Fruit fly (Drosophila melanogaster) whole organism, embryonic: Measurements from ENCODE around the gene ND-B18.
A peak's percentile ranks its signal among the peaks of the same experiment; 100 is the strongest.

Experiments
- Awh ChIP-seq: fragments of 200-800 bp; sonication (Bioruptor generic); IDR thresholded peaks from 2 replicates; pipeline ENCODE4, ENCODE4 v1.3.6; 2022; ENCODE audit warnings: missing biosample characterization, missing genetic modification characterization
- CG12104 ChIP-seq: fragments of 200-800 bp; sonication (Bioruptor generic); optimal IDR thresholded peaks from 3 replicates; lab custom pipeline; 2016; ENCODE audit warnings: missing biosample characterization, missing genetic modification characterization
- CG14667 ChIP-seq: fragments of 200-800 bp; sonication (Bioruptor generic); IDR thresholded peaks from 2 replicates; pipeline ENCODE4 v1.3.6; 2022; ENCODE audit warnings: missing biosample characterization, missing genetic modification characterization
- CG14860 ChIP-seq: fragments of 200-800 bp; sonication (Bioruptor generic); IDR thresholded peaks from 3 replicates; pipeline ENCODE4 v1.3.6; 2022; ENCODE audit warnings: missing biosample characterization, missing genetic modification characterization; ENCODE audit not compliant: partially characterized antibody
- CG15073 ChIP-seq: fragments of 200-800 bp; sonication (Bioruptor generic); optimal IDR thresholded peaks from 2 replicates; lab custom pipeline; 2016; ENCODE audit warnings: missing biosample characterization, missing genetic modification characterization
- CG16779 ChIP-seq: fragments of 200-800 bp; sonication (Bioruptor generic); IDR thresholded peaks from 2 replicates; pipeline ENCODE4 v1.3.6; 2022; ENCODE audit warnings: missing biosample characterization, missing genetic modification characterization
- CG17912 ChIP-seq: fragments of 200-800 bp; sonication (Bioruptor generic); optimal IDR thresholded peaks from 2 replicates; lab custom pipeline; 2018; ENCODE audit warnings: missing biosample characterization, mild to moderate bottlenecking, missing genetic modification characterization
- CG18619 ChIP-seq: fragments of 200-800 bp; sonication (Bioruptor generic); optimal IDR thresholded peaks from 3 replicates; lab custom pipeline; 2017; ENCODE audit warnings: missing biosample characterization, mild to moderate bottlenecking, missing genetic modification characterization
- CG3065 ChIP-seq: fragments of 200-800 bp; sonication (Bioruptor generic); optimal IDR thresholded peaks from 2 replicates; lab custom pipeline; 2016; ENCODE audit warnings: missing biosample characterization, missing genetic modification characterization
- CG31388 ChIP-seq: fragments of 200-800 bp; sonication (Bioruptor generic); optimal IDR thresholded peaks from 2 replicates; lab custom pipeline; 2016; ENCODE audit warnings: missing biosample characterization, missing genetic modification characterization
- CG31441 ChIP-seq: fragments of 200-800 bp; sonication (Bioruptor generic); IDR thresholded peaks from 2 replicates; pipeline ENCODE4 v1.3.6; 2022; ENCODE audit warnings: missing biosample characterization, missing genetic modification characterization
- CG32532 ChIP-seq: fragments of 200-800 bp; sonication (Bioruptor generic); IDR thresholded peaks from 2 replicates; pipeline ENCODE4 v1.3.6; 2022; ENCODE audit warnings: missing biosample characterization, missing genetic modification characterization
- CG6683 ChIP-seq: fragments of 200-800 bp; sonication (Bioruptor generic); optimal IDR thresholded peaks from 2 replicates; lab custom pipeline; 2017; ENCODE audit warnings: missing biosample characterization, mild to moderate bottlenecking, missing genetic modification characterization, missing genetic modification reagents
- CG7357 ChIP-seq: fragments of 200-800 bp; sonication (Bioruptor generic); IDR thresholded peaks from 3 replicates; pipeline ENCODE4 v1.3.6; 2022; ENCODE audit warnings: missing biosample characterization, missing genetic modification characterization
- CG8281 ChIP-seq: fragments of 200-800 bp; sonication (Bioruptor generic); optimal IDR thresholded peaks from 2 replicates; lab custom pipeline; 2018; ENCODE audit warnings: missing biosample characterization, mild to moderate bottlenecking, missing genetic modification characterization, moderate library complexity
- CG8359 ChIP-seq: fragments of 200-800 bp; sonication (Bioruptor generic); optimal IDR thresholded peaks from 2 replicates; lab custom pipeline; 2017; ENCODE audit warnings: missing biosample characterization, mild to moderate bottlenecking, missing genetic modification characterization, borderline replicate concordance
- CG8388 ChIP-seq: fragments of 200-800 bp; sonication (Bioruptor generic); optimal IDR thresholded peaks from 2 replicates; lab custom pipeline; 2019; ENCODE audit warnings: missing biosample characterization, mild to moderate bottlenecking, missing genetic modification characterization, moderate library complexity
- CG9932 ChIP-seq: fragments of 200-800 bp; sonication (Bioruptor generic); IDR thresholded peaks from 2 replicates; pipeline ENCODE4 v1.3.6; 2022; ENCODE audit warnings: missing biosample characterization, missing genetic modification characterization
- D19A ChIP-seq: fragments of 200-800 bp; optimal IDR thresholded peaks from 3 replicates; lab custom pipeline; 2019; ENCODE audit warnings: missing biosample characterization, mild to moderate bottlenecking, missing genetic modification characterization, moderate library complexity
- Dfd ChIP-seq, 2 experiments: fragments of >200 bp; optimal IDR thresholded peaks; 2 replicates each; lab custom pipeline; 2017; ENCODE audit warnings: missing biosample characterization in 2 of 2, missing genetic modification characterization in 2 of 2
- ERR ChIP-seq: fragments of 200-800 bp; sonication (Bioruptor generic); optimal IDR thresholded peaks from 2 replicates; lab custom pipeline; 2016; ENCODE audit warnings: missing biosample characterization, missing genetic modification characterization
- Gug ChIP-seq: fragments of 200-800 bp; sonication (Bioruptor generic); IDR thresholded peaks from 4 replicates; pipeline ENCODE4 v1.3.6; 2022; ENCODE audit warnings: missing biosample characterization, missing genetic modification characterization
- HLH3B ChIP-seq: fragments of 200-800 bp; sonication (Bioruptor generic); IDR thresholded peaks from 2 replicates; pipeline ENCODE4 v1.3.6; 2022; ENCODE audit warnings: missing biosample characterization, missing genetic modification characterization
- Hr78 ChIP-seq, 2 experiments: fragments of 200-800 bp in 1 of 2; fragments of >200 bp in 1 of 2; sonication (Bioruptor generic) in 1 of 2; optimal IDR thresholded peaks; 2 replicates each; lab custom pipeline; 2017 to 2019; ENCODE audit warnings: missing biosample characterization in 2 of 2, missing genetic modification characterization in 2 of 2, mild to moderate bottlenecking in 1 of 2, moderate library complexity in 1 of 2
- Lpt ChIP-seq: fragments of >200 bp; optimal IDR thresholded peaks from 2 replicates; lab custom pipeline; 2018; ENCODE audit warnings: missing biosample characterization, missing genetic modification characterization
- Myb ChIP-seq: fragments of 200-800 bp; sonication (Bioruptor generic); optimal IDR thresholded peaks from 2 replicates; lab custom pipeline; 2016; ENCODE audit warnings: missing biosample characterization, missing genetic modification characterization
- Nf-YB ChIP-seq: fragments of 200-800 bp; sonication (Bioruptor generic); optimal IDR thresholded peaks from 3 replicates; lab custom pipeline; 2019; ENCODE audit warnings: missing biosample characterization, mild to moderate bottlenecking, missing genetic modification characterization, moderate library complexity
- Pdp1 ChIP-seq, 2 experiments: fragments of 200-800 bp; sonication (Bioruptor generic); optimal IDR thresholded peaks; 3 replicates each; lab custom pipeline; 2016; ENCODE audit warnings: missing biosample characterization in 2 of 2, missing genetic modification characterization in 2 of 2, mild to moderate bottlenecking in 1 of 2, moderate library complexity in 1 of 2
- Side ChIP-seq: fragments of 200-800 bp; sonication (Bioruptor generic); optimal IDR thresholded peaks from 2 replicates; lab custom pipeline; 2016; ENCODE audit warnings: missing biosample characterization, missing genetic modification characterization
- Spps ChIP-seq: fragments of 200-800 bp; sonication (Bioruptor generic); optimal IDR thresholded peaks from 2 replicates; lab custom pipeline; 2018; ENCODE audit warnings: missing biosample characterization, mild to moderate bottlenecking, missing genetic modification characterization
- Stat92E ChIP-seq, 3 experiments: fragments of >200 bp in 2 of 3; fragments of 200-800 bp in 1 of 3; sonication (Bioruptor generic) in 1 of 3; optimal IDR thresholded peaks; 2 replicates each; lab custom pipeline; 2017 to 2019; ENCODE audit warnings: missing biosample characterization in 3 of 3, missing genetic modification characterization in 3 of 3, mild to moderate bottlenecking in 1 of 3, moderate library complexity in 1 of 3
- Trl ChIP-seq, 3 experiments: fragments of >200 bp in 2 of 3; fragments of 200-800 bp in 1 of 3; sonication (Bioruptor generic) in 1 of 3; optimal IDR thresholded peaks; 2 replicates in 1 of 3; 3 replicates in 2 of 3; lab custom pipeline; 2016 to 2017; ENCODE audit warnings: missing biosample characterization in 1 of 3, missing genetic modification characterization in 1 of 3
- Xrp1 ChIP-seq: fragments of 200-800 bp; sonication (Bioruptor generic); IDR thresholded peaks from 2 replicates; pipeline ENCODE4 v1.3.6; 2022; ENCODE audit warnings: missing biosample characterization, missing genetic modification characterization
- bsh ChIP-seq, 2 experiments: fragments of 200-800 bp; sonication (Bioruptor generic); optimal IDR thresholded peaks; 2 replicates each; lab custom pipeline; 2017 to 2018; ENCODE audit warnings: mild to moderate bottlenecking in 2 of 2, missing biosample characterization in 2 of 2, missing genetic modification characterization in 2 of 2, moderate library complexity in 1 of 2
- eve ChIP-seq, 2 experiments: fragments of >200 bp; optimal IDR thresholded peaks; 2 replicates each; lab custom pipeline; 2017; ENCODE audit warnings: missing biosample characterization in 2 of 2, missing genetic modification characterization in 2 of 2
- fd64A ChIP-seq: fragments of 200-800 bp; sonication (Bioruptor generic); optimal IDR thresholded peaks from 3 replicates; lab custom pipeline; 2018; ENCODE audit warnings: missing biosample characterization, mild to moderate bottlenecking, missing genetic modification characterization
- fru ChIP-seq: fragments of >200 bp; optimal IDR thresholded peaks from 2 replicates; lab custom pipeline; 2017
- gsb ChIP-seq: fragments of 200-800 bp; sonication (Bioruptor generic); IDR thresholded peaks from 2 replicates; pipeline ENCODE4 v1.3.6; 2022; ENCODE audit warnings: missing biosample characterization, missing genetic modification characterization
- her ChIP-seq: fragments of 200-800 bp; sonication (Bioruptor generic); optimal IDR thresholded peaks from 2 replicates; lab custom pipeline; 2016; ENCODE audit warnings: missing biosample characterization, missing genetic modification characterization
- knrl ChIP-seq: fragments of 200-800 bp; sonication (Bioruptor generic); IDR thresholded peaks from 3 replicates; pipeline ENCODE4 v1.3.6; 2022; ENCODE audit warnings: missing biosample characterization, missing genetic modification characterization; ENCODE audit not compliant: partially characterized antibody
- pnt ChIP-seq: fragments of 200-800 bp; sonication (Bioruptor generic); optimal IDR thresholded peaks from 3 replicates; lab custom pipeline; 2016; ENCODE audit warnings: missing biosample characterization, missing genetic modification characterization
- repo ChIP-seq: fragments of 200-800 bp; sonication (Bioruptor generic); optimal IDR thresholded peaks from 2 replicates; lab custom pipeline; 2016; ENCODE audit warnings: missing biosample characterization, missing genetic modification characterization
- rib ChIP-seq: fragments of 200-800 bp; sonication (Bioruptor generic); IDR thresholded peaks from 2 replicates; pipeline ENCODE4 v1.3.6; 2022; ENCODE audit warnings: missing biosample characterization, missing genetic modification characterization
- salm ChIP-seq: fragments of 200-800 bp; sonication (Bioruptor generic); optimal IDR thresholded peaks from 2 replicates; lab custom pipeline; 2018; ENCODE audit warnings: missing biosample characterization, mild to moderate bottlenecking, missing genetic modification characterization
- sens ChIP-seq: fragments of 200-800 bp; sonication (Bioruptor generic); peaks from one replicate; lab custom pipeline; 2016; ENCODE audit warnings: missing biosample characterization, missing genetic modification characterization
- slbo ChIP-seq: fragments of 200-800 bp; sonication (Bioruptor generic); IDR thresholded peaks from 2 replicates; pipeline ENCODE4 v1.3.6; 2022; ENCODE audit warnings: missing biosample characterization, missing genetic modification characterization
- slou ChIP-seq: fragments of 200-800 bp; sonication (Bioruptor generic); optimal IDR thresholded peaks from 3 replicates; lab custom pipeline; 2016; ENCODE audit warnings: missing biosample characterization, missing genetic modification characterization
- tap ChIP-seq: fragments of 200-800 bp; optimal IDR thresholded peaks from 3 replicates; lab custom pipeline; 2019; ENCODE audit warnings: missing biosample characterization, mild to moderate bottlenecking, missing genetic modification characterization, moderate library complexity
- tna ChIP-seq: fragments of 200-800 bp; sonication (Bioruptor generic); IDR thresholded peaks from 2 replicates; pipeline ENCODE4 v1.3.6; 2022; ENCODE audit warnings: missing biosample characterization, missing genetic modification characterization; ENCODE audit not compliant: partially characterized antibody
- twi ChIP-seq: fragments of 200-800 bp; optimal IDR thresholded peaks from 2 replicates; lab custom pipeline; 2019; ENCODE audit warnings: missing biosample characterization, mild to moderate bottlenecking, missing genetic modification characterization, moderate library complexity
- vfl ChIP-seq: fragments of 200-800 bp; sonication (Bioruptor generic); optimal IDR thresholded peaks from 2 replicates; lab custom pipeline; 2016; ENCODE audit warnings: missing biosample characterization, missing genetic modification characterization
- wor ChIP-seq: fragments of 200-800 bp; sonication (Bioruptor generic); IDR thresholded peaks from 2 replicates; pipeline ENCODE4 v1.3.6; 2022; ENCODE audit warnings: missing biosample characterization, missing genetic modification characterization

ND-B18 gene

DNA sequence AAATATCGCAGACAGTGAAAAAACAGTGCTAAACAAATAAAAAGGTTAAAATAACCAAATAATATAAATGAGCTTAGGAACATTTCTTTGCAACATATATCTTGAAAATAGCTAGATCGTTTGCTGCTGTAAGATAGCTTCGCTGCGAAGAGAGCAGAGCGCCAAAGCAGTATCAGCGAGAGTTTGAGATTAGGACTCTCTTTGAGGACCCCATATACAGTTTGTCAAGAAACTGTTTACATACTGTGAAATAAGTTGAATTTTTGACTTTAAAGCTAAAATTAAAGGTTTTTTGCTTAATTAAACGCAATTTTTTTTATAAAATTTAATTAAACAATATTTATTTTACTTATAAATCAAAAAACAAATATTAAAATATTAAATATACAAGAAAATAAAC, 13.1 kb downstream of the ND-B18 start (continued):
- TF ChIP-seq Pdp1 (GFP tag; optimal IDR thresholded peaks at IDR 0.05; lab: Kevin White, UChicago): no peak
- TF ChIP-seq CG18619: no peak
- TF ChIP-seq CG14860 (GFP tag; lab: Robert Waterston, UW): no peak
- TF ChIP-seq ERR: no peak
- TF ChIP-seq knrl (GFP tag; lab: Robert Waterston, UW): no peak
- no peak for TF ChIP-seq rib (GFP tag; lab: Robert Waterston, UW)
- TF ChIP-seq Side: no peak
- TF ChIP-seq eve (GFP tag; optimal IDR thresholded peaks at IDR 0.05; lab: Kevin White, UChicago): no peak
- TF ChIP-seq Dfd (GFP tag; optimal IDR thresholded peaks at IDR 0.05; lab: Kevin White, UChicago): no peak
- TF ChIP-seq bsh (GFP tag; optimal IDR thresholded peaks at IDR 0.05; lab: Kevin White, UChicago): no peak
- no peak for TF ChIP-seq tna
- TF ChIP-seq pnt (GFP tag; lab: Kevin White, UChicago): no peak
- TF ChIP-seq Myb (GFP tag; lab: Kevin White, UChicago): no peak
- TF ChIP-seq CG16779 (GFP tag; lab: Robert Waterston, UW): no peak
- TF ChIP-seq gsb (GFP tag; lab: Robert Waterston, UW): no peak
- TF ChIP-seq slbo: peak; percentile 36; the same call in 1 of the 2 replicates
- no peak for TF ChIP-seq fru (lab: Kevin White, UChicago)
- TF ChIP-seq CG3065 (GFP tag; lab: Kevin White, UChicago): no peak
- TF ChIP-seq CG7357 (GFP tag; lab: Robert Waterston, UW): no peak
- TF ChIP-seq vfl (GFP tag; lab: Kevin White, UChicago): no peak
- peak; percentile 65 for TF ChIP-seq CG8388
- TF ChIP-seq Nf-YB (GFP tag; lab: Kevin White, UChicago): no peak
- no peak for TF ChIP-seq CG6683 (GFP tag; lab: Kevin White, UChicago)
- peak; percentile 15; the same call in 1 of the 2 replicates for TF ChIP-seq CG9932
- peak; percentile 22; the same call in 1 of the 2 replicates for TF ChIP-seq Xrp1
- TF ChIP-seq her: no peak
- no peak for TF ChIP-seq CG17912 (GFP tag; lab: Kevin White, UChicago)
- no peak for TF ChIP-seq CG12104 (GFP tag; lab: Kevin White, UChicago)
- TF ChIP-seq twi (tag; lab: Kevin White, UChicago): no peak
- no peak for TF ChIP-seq Awh (GFP tag; lab: Robert Waterston, UW)
- peak; percentile 52; the same call in 1 of the 2 replicates for TF ChIP-seq CG32532 (GFP tag; lab: Robert Waterston, UW)
- TF ChIP-seq Trl (optimal IDR thresholded peaks at IDR 0.05; lab: Kevin White, UChicago): peak; percentile 60 to 68
- no peak for TF ChIP-seq Trl (GFP tag; optimal IDR thresholded peaks at IDR 0.05; lab: Kevin White, UChicago)
- no peak for TF ChIP-seq Lpt (GFP tag; lab: Kevin White, UChicago)

DNA sequence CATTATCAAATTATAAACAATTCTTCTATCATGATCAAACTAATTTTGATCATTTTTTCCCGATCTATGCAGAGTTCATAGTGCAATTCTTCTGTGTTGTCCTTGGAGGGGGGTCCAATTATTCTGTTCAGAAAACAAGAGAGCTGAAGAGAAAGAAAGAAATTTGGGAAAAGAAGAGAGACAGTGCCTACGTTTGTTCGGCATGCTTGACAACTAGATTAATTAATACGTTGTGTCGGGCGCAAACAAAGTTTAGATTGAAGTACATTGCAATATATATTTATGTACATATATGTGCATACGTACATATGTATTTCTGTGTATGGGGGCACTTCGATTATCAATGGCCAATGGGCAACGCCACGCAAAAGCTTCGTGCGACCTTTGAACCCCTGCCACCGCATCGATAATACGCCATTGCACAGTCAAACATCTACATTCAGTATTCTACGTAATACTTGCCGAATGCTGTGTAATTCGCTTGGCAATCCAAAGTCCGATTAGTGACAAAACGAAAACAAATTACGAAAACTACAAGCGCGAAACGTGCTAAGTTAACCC, 14.1 kb downstream of the ND-B18 start:
- TF ChIP-seq Gug (no peak), repo (no peak), CG8281 (tag; lab: Kevin White, UChicago) (no peak), Hr78 (GFP tag; optimal IDR thresholded peaks at IDR 0.05; lab: Kevin White, UChicago) (peak in 1 of 2 experiments; percentile 79), fd64A (GFP tag; lab: Kevin White, UChicago) (no peak), sens (GFP tag; lab: Kevin White, UChicago) (peak; percentile 62), CG7357 (GFP tag; lab: Robert Waterston, UW) (no peak), salm (no peak), Stat92E (GFP tag; optimal IDR thresholded peaks at IDR 0.05; lab: Kevin White, UChicago) (no peak), D19A (no peak), CG8359 (GFP tag; lab: Kevin White, UChicago) (no peak), Xrp1 (no peak), slou (GFP tag; lab: Kevin White, UChicago) (no peak), CG31388 (GFP tag; lab: Kevin White, UChicago) (no peak), tap (no peak), wor (GFP tag; lab: Robert Waterston, UW) (no peak), HLH3B (no peak), Spps (tag; lab: Kevin White, UChicago) (no peak), CG31441 (no peak), CG15073 (no peak), CG14667 (GFP tag; lab: Robert Waterston, UW) (no peak)
